Worm (Caenorhabditis elegans) whole organism, L1 larva: ENCODE results near the gene eri-9.

ENCODE experiments used
- C04F5.9 ChIP-seq: sonication (generic microtip); optimal IDR thresholded peaks from 2 replicates; lab custom pipeline; 2016; ENCODE audit warnings: missing genetic modification characterization, missing compliant biosample characterization
- C34B4.2 ChIP-seq: sonication (generic microtip); optimal IDR thresholded peaks from 2 replicates; lab custom pipeline; 2017; ENCODE audit warnings: mild to moderate bottlenecking, missing genetic modification characterization, missing compliant biosample characterization
- Y116A8C.19 ChIP-seq: sonication (generic microtip); optimal IDR thresholded peaks from 2 replicates; lab custom pipeline; 2016; ENCODE audit warnings: missing compliant biosample characterization, missing genetic modification characterization, borderline replicate concordance
- aha-1 ChIP-seq: fragments of 150-350 bp; optimal IDR thresholded peaks from 2 replicates; lab custom pipeline; 2014; ENCODE audit warnings: missing biosample characterization, missing genetic modification characterization
- alr-1 ChIP-seq: fragments of 200-800 bp; sonication (Bioruptor generic); optimal IDR thresholded peaks from 2 replicates; lab custom pipeline; 2018; ENCODE audit warnings: borderline replicate concordance, mild to moderate bottlenecking, missing genetic modification characterization, missing compliant biosample characterization
- aly-2 ChIP-seq: fragments of 150-350 bp; optimal IDR thresholded peaks from 2 replicates; lab custom pipeline; 2014; ENCODE audit warnings: missing biosample characterization, missing genetic modification characterization
- blmp-1 ChIP-seq: fragments of 150-350 bp; optimal IDR thresholded peaks from 2 replicates; lab custom pipeline; 2014; ENCODE audit warnings: missing biosample characterization, missing genetic modification characterization
- ceh-63 ChIP-seq: fragments of 200-800 bp; sonication (Bioruptor generic); optimal IDR thresholded peaks from 2 replicates; lab custom pipeline; 2018; ENCODE audit warnings: mild to moderate bottlenecking, missing genetic modification characterization, missing compliant biosample characterization
- ceh-8 ChIP-seq: fragments of 200-800 bp; sonication (Bioruptor generic); optimal IDR thresholded peaks from 2 replicates; lab custom pipeline; 2018; ENCODE audit warnings: mild to moderate bottlenecking, missing genetic modification characterization, moderate library complexity, missing compliant biosample characterization
- ceh-82 ChIP-seq, 3 experiments: fragments of 150-350 bp in 1 of 3; sonication (generic microtip) in 2 of 3; optimal IDR thresholded peaks; 2 replicates each; lab custom pipeline; 2014 to 2017; ENCODE audit warnings: missing biosample characterization in 3 of 3, missing genetic modification characterization in 3 of 3
- ceh-88 ChIP-seq: fragments of 200-800 bp; sonication (Bioruptor generic); IDR thresholded peaks from 2 replicates; pipeline ENCODE4 v1.3.6; 2022; ENCODE audit warnings: missing genetic modification characterization, missing compliant biosample characterization
- ceh-90 ChIP-seq: sonication (generic microtip); optimal IDR thresholded peaks from 2 replicates; lab custom pipeline; 2016; ENCODE audit warnings: missing genetic modification characterization, missing compliant biosample characterization
- ces-1 ChIP-seq: fragments of 150-350 bp; optimal IDR thresholded peaks from 2 replicates; lab custom pipeline; 2014; ENCODE audit warnings: missing biosample characterization, missing genetic modification reagents, missing genetic modification characterization
- dpl-1 ChIP-seq, 3 experiments: fragments of 150-350 bp in 2 of 3; sonication (generic microtip) in 1 of 3; optimal IDR thresholded peaks; 2 replicates each; lab custom pipeline; 2014 to 2017; ENCODE audit warnings: missing biosample characterization in 3 of 3, missing genetic modification characterization in 3 of 3, missing genetic modification reagents in 3 of 3
- dsc-1 ChIP-seq: sonication (generic microtip); optimal IDR thresholded peaks from 2 replicates; lab custom pipeline; 2016; ENCODE audit warnings: mild to moderate bottlenecking, missing genetic modification characterization, missing compliant biosample characterization
- efl-1 ChIP-seq, 4 experiments: fragments of 150-350 bp; optimal IDR thresholded peaks in 3 of 4; peaks in 1 of 4; 1 replicate in 1 of 4; 2 replicates in 3 of 4; lab custom pipeline; 2014; ENCODE audit warnings: missing biosample characterization in 2 of 4, missing genetic modification characterization in 2 of 4, missing genetic modification reagents in 2 of 4
- efl-3 ChIP-seq: fragments of 200-800 bp; sonication (Bioruptor generic); optimal IDR thresholded peaks from 2 replicates; lab custom pipeline; 2018; ENCODE audit warnings: mild to moderate bottlenecking, missing genetic modification characterization, missing compliant biosample characterization
- egl-13 ChIP-seq: sonication (generic microtip); optimal IDR thresholded peaks from 2 replicates; lab custom pipeline; 2016; ENCODE audit warnings: missing genotype, missing genetic modification reagents, missing genetic modification characterization, missing compliant biosample characterization
- egl-27 ChIP-seq, 2 experiments: fragments of 150-350 bp in 1 of 2; sonication (generic microtip); optimal IDR thresholded peaks; 3 replicates each; lab custom pipeline; 2017 to 2018; ENCODE audit warnings: missing biosample characterization in 2 of 2, missing genetic modification characterization in 2 of 2, missing genetic modification reagents in 2 of 2
- elt-2 ChIP-seq: sonication (generic microtip); optimal IDR thresholded peaks from 2 replicates; lab custom pipeline; 2016; ENCODE audit warnings: missing genetic modification characterization, mild to moderate bottlenecking, inconsistent platforms, missing compliant biosample characterization, missing genetic modification reagents
- ets-5 ChIP-seq: fragments of 200-800 bp; sonication (Bioruptor generic); IDR thresholded peaks from 2 replicates; pipeline ENCODE4 v1.3.6; 2022; ENCODE audit warnings: missing genetic modification characterization, missing compliant biosample characterization
- hlh-17 ChIP-seq: fragments of 200-800 bp; sonication (Bioruptor generic); optimal IDR thresholded peaks from 2 replicates; lab custom pipeline; 2018; ENCODE audit warnings: missing genetic modification characterization, mild to moderate bottlenecking, missing compliant biosample characterization, moderate library complexity, borderline replicate concordance
- hlh-4 ChIP-seq: sonication (generic microtip); optimal IDR thresholded peaks from 2 replicates; lab custom pipeline; 2016; ENCODE audit warnings: mild to moderate bottlenecking, missing genetic modification characterization, missing compliant biosample characterization
- jun-1 ChIP-seq: fragments of 150-350 bp; optimal IDR thresholded peaks from 2 replicates; lab custom pipeline; 2014; ENCODE audit warnings: missing biosample characterization, missing genetic modification reagents, missing genetic modification characterization
- lin-14 ChIP-seq: fragments of 200-800 bp; sonication (Bioruptor generic); optimal IDR thresholded peaks from 2 replicates; lab custom pipeline; 2018; ENCODE audit warnings: mild to moderate bottlenecking, missing genetic modification characterization, moderate library complexity, missing compliant biosample characterization
- lin-35 ChIP-seq, 2 experiments: fragments of 150-350 bp; optimal IDR thresholded peaks; 2 replicates each; lab custom pipeline; 2014; ENCODE audit warnings: missing biosample characterization in 2 of 2, missing genetic modification characterization in 2 of 2, missing genetic modification reagents in 2 of 2
- lin-39 ChIP-seq: fragments of 150-350 bp; optimal IDR thresholded peaks from 2 replicates; lab custom pipeline; 2014; ENCODE audit warnings: missing biosample characterization, missing genetic modification reagents, missing genetic modification characterization
- lsy-2 ChIP-seq, 2 experiments: fragments of 150-350 bp; optimal IDR thresholded peaks; 2 replicates each; lab custom pipeline; 2014; ENCODE audit warnings: missing biosample characterization in 2 of 2, missing genetic modification characterization in 2 of 2
- mdl-1 ChIP-seq, 2 experiments: fragments of 150-350 bp; optimal IDR thresholded peaks; 2 replicates each; lab custom pipeline; 2014 to 2017; ENCODE audit warnings: missing biosample characterization in 2 of 2, missing genetic modification characterization in 2 of 2, inconsistent platforms in 1 of 2
- nhr-11 ChIP-seq: fragments of 150-350 bp; optimal IDR thresholded peaks from 2 replicates; lab custom pipeline; 2014; ENCODE audit warnings: missing biosample characterization, missing genetic modification characterization
- nhr-12 ChIP-seq: sonication (generic microtip); optimal IDR thresholded peaks from 2 replicates; lab custom pipeline; 2017; ENCODE audit warnings: missing biosample characterization, missing genetic modification characterization
- nhr-28 ChIP-seq: fragments of 150-350 bp; optimal IDR thresholded peaks from 2 replicates; lab custom pipeline; 2014; ENCODE audit warnings: missing biosample characterization, missing genetic modification characterization
- nhr-76 ChIP-seq: sonication (generic microtip); optimal IDR thresholded peaks from 2 replicates; lab custom pipeline; 2017; ENCODE audit warnings: missing biosample characterization, missing genetic modification characterization
- nhr-85 ChIP-seq: sonication (generic microtip); peaks from one replicate; lab custom pipeline; 2016; ENCODE audit warnings: missing genetic modification characterization, inconsistent platforms, missing compliant biosample characterization
- pax-3 ChIP-seq: fragments of 200-800 bp; sonication (Bioruptor generic); optimal IDR thresholded peaks from 2 replicates; lab custom pipeline; 2018; ENCODE audit warnings: mild to moderate bottlenecking, missing genetic modification characterization, moderate library complexity, missing compliant biosample characterization
- snpc-4 ChIP-seq: fragments of 150-350 bp; optimal IDR thresholded peaks from 2 replicates; lab custom pipeline; 2014; ENCODE audit warnings: missing biosample characterization, missing genetic modification characterization
- snu-23 ChIP-seq: sonication (generic microtip); optimal IDR thresholded peaks from 2 replicates; lab custom pipeline; 2016; ENCODE audit warnings: missing genetic modification characterization, missing compliant biosample characterization
- swsn-7 ChIP-seq: sonication (generic microtip); optimal IDR thresholded peaks from 2 replicates; lab custom pipeline; 2016; ENCODE audit warnings: missing genetic modification characterization, missing compliant biosample characterization
- tbx-2 ChIP-seq: sonication (generic microtip); optimal IDR thresholded peaks from 2 replicates; lab custom pipeline; 2016; ENCODE audit warnings: missing genetic modification characterization, missing compliant biosample characterization
- tlp-1 ChIP-seq: fragments of 150-350 bp; optimal IDR thresholded peaks from 2 replicates; lab custom pipeline; 2014; ENCODE audit warnings: missing biosample characterization, missing genetic modification characterization
- unc-62 ChIP-seq: fragments of 150-350 bp; optimal IDR thresholded peaks from 2 replicates; lab custom pipeline; 2014; ENCODE audit warnings: missing biosample characterization, missing genetic modification reagents, missing genetic modification characterization
- unc-86 ChIP-seq: sonication (generic microtip); optimal IDR thresholded peaks from 2 replicates; lab custom pipeline; 2016; ENCODE audit warnings: missing genetic modification characterization, missing compliant biosample characterization
- vab-15 ChIP-seq: sonication (generic microtip); optimal IDR thresholded peaks from 2 replicates; lab custom pipeline; 2017; ENCODE audit warnings: missing genotype, mild to moderate bottlenecking, missing genetic modification characterization, missing compliant biosample characterization
- xbp-1 ChIP-seq: sonication (generic microtip); optimal IDR thresholded peaks from 2 replicates; lab custom pipeline; 2016; ENCODE audit warnings: missing genetic modification characterization, missing compliant biosample characterization
- zip-4 ChIP-seq: fragments of 200-800 bp; sonication (Bioruptor generic); optimal IDR thresholded peaks from 2 replicates; lab custom pipeline; 2018; ENCODE audit warnings: mild to moderate bottlenecking, missing genetic modification characterization, moderate library complexity, missing compliant biosample characterization
- ztf-4 ChIP-seq: fragments of 150-350 bp; optimal IDR thresholded peaks from 2 replicates; lab custom pipeline; 2014; ENCODE audit warnings: missing biosample characterization, missing genetic modification characterization

eri-9 gene

ce11 chrIII:4895313-4895712 lies 36.9 kb upstream of the eri-9 start:
- TF ChIP-seq aly-2 (tag; lab: Kevin White, UChicago) (peak; percentile 33), C04F5.9 (tag; lab: Kevin White, UChicago) (no peak), efl-1 (optimal IDR thresholded peaks at IDR 0.05; lab: Kevin White, UChicago) (no peak), efl-1 (GFP tag; optimal IDR thresholded peaks at IDR 0.05 in 1 of 2; lab: Kevin White, UChicago) (peak in 1 of 2 experiments; percentile 83)

DNA sequence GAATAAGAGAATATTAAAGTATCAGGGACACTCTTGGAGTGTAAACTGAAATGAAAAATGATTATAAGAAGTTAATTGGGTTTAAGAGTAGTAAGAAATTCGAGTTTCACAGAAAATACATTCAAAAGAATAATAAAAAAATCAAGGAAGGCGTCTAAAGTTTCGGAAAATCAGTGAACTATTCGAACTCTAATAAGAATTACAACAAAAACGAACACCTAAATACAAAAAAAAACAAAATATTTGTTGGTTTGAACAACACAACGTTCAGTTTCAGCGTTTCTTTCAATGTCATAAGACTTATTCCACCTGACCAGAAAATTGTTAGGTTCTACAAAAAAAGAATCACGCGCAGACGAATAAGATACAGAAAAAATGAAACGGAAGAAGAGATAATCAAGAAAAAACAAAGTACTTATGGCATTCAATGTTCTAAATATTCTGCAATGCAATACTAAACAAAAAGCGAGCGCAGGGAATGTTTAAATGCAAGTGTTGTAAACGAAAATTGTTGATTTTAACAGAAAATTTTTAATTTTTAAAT lies 33.1 kb upstream of the eri-9 start, which contains the start of gene nhl-2:
TSS of gene nhl-2 (minus strand) at position 51 of the 544 bp plus-strand sequence.
- TF ChIP-seq lin-14 (GFP tag; lab: Kevin White, UChicago) (no peak), lin-35 (GFP tag; optimal IDR thresholded peaks at IDR 0.05; lab: Kevin White, UChicago) (peak in 1 of 2 experiments; percentile 5), zip-4 (GFP tag; lab: Kevin White, UChicago) (no peak), efl-1 (optimal IDR thresholded peaks at IDR 0.05; lab: Kevin White, UChicago) (no peak), efl-1 (GFP tag; optimal IDR thresholded peaks at IDR 0.05 in 1 of 2; lab: Kevin White, UChicago) (peak in 1 of 2 experiments; percentile 84), nhr-85 (tag; lab: Kevin White, UChicago) (peak; percentile 41), snpc-4 (no peak)

- peak; percentile 94 for TF ChIP-seq nhr-11
- TF ChIP-seq aha-1: peak; percentile 95
- TF ChIP-seq mdl-1 (tag; optimal IDR thresholded peaks at IDR 0.05; lab: Kevin White, UChicago): peak; percentile 45 to 99
- peak; percentile 69 for TF ChIP-seq nhr-76 (tag; lab: Kevin White, UChicago)
- peak; percentile 99 for TF ChIP-seq xbp-1 (tag; lab: Kevin White, UChicago)
- peak; percentile 100 for TF ChIP-seq blmp-1 (tag; lab: Kevin White, UChicago)
- TF ChIP-seq nhr-12 (tag; lab: Kevin White, UChicago): peak; percentile 43
- TF ChIP-seq dsc-1 (tag; lab: Kevin White, UChicago): peak; percentile 100
- peak; percentile 100 for TF ChIP-seq lin-14 (GFP tag; lab: Kevin White, UChicago)
- TF ChIP-seq ceh-90 (tag; lab: Kevin White, UChicago): peak; percentile 73
- peak; percentile 100 for TF ChIP-seq egl-13
- TF ChIP-seq ceh-63 (GFP tag; lab: Kevin White, UChicago): peak; percentile 92
- TF ChIP-seq lin-39 (tag; lab: Kevin White, UChicago): peak; percentile 93
- peak; percentile 83 for TF ChIP-seq hlh-4
- peak; percentile 84 for TF ChIP-seq snpc-4
- TF ChIP-seq ceh-8: peak; percentile 99
- TF ChIP-seq egl-27 (tag; optimal IDR thresholded peaks at IDR 0.05; lab: Kevin White, UChicago): peak; percentile 83 to 96
- peak; percentile 97 for TF ChIP-seq C04F5.9 (tag; lab: Kevin White, UChicago)
- TF ChIP-seq pax-3: peak; percentile 100
- no peak for TF ChIP-seq tlp-1 (tag; lab: Kevin White, UChicago)
- peak; percentile 100 for TF ChIP-seq tbx-2 (tag; lab: Kevin White, UChicago)
- peak; percentile 91 for TF ChIP-seq C34B4.2
- TF ChIP-seq hlh-17 (GFP tag; lab: Kevin White, UChicago): no peak
- peak; percentile 97 for TF ChIP-seq lsy-2 (tag; optimal IDR thresholded peaks at IDR 0.05; lab: Kevin White, UChicago)
- TF ChIP-seq nhr-85 (tag; lab: Kevin White, UChicago): peak; percentile 100
- TF ChIP-seq ces-1: peak; percentile 69
- TF ChIP-seq ceh-88 (GFP tag; lab: Robert Waterston, UW): peak; percentile 99
- peak; percentile 100 for TF ChIP-seq snu-23 (GFP tag; lab: Kevin White, UChicago)
- peak; percentile 100 for TF ChIP-seq swsn-7 (tag; lab: Kevin White, UChicago)
- peak; percentile 10 for TF ChIP-seq Y116A8C.19
- TF ChIP-seq unc-86 (tag; lab: Kevin White, UChicago): peak; percentile 100
- TF ChIP-seq ztf-4: peak; percentile 99
- TF ChIP-seq dpl-1 (GFP tag; optimal IDR thresholded peaks at IDR 0.05; lab: Kevin White, UChicago): peak; percentile 89 to 91 (median 89)
- no peak for TF ChIP-seq unc-62
- peak; percentile 98 for TF ChIP-seq vab-15 (tag; lab: Kevin White, UChicago)
- TF ChIP-seq nhr-28 (tag; lab: Kevin White, UChicago): no peak
- no peak for TF ChIP-seq alr-1 (tag; lab: Kevin White, UChicago)
- TF ChIP-seq efl-3 (GFP tag; lab: Kevin White, UChicago): peak; percentile 95
- TF ChIP-seq ets-5 (GFP tag; lab: Robert Waterston, UW): no peak
- TF ChIP-seq elt-2 (tag; lab: Kevin White, UChicago): peak; percentile 99
- TF ChIP-seq jun-1 (tag; lab: Kevin White, UChicago): peak; percentile 99
- TF ChIP-seq ceh-82 (tag; optimal IDR thresholded peaks at IDR 0.05; lab: Kevin White, UChicago): peak; percentile 95 to 98 (median 97)
Observed at ce11 chrIII:4899728-4900127, 32.5 kb upstream of the eri-9 start.
